Worm (Caenorhabditis elegans) whole organism, midembryonic: ENCODE data around the gene sra-10.

Experiments used
- T22C8.4 ChIP-seq: fragments of 200-800 bp; sonication (Bioruptor generic); IDR thresholded peaks from 2 replicates; pipeline ENCODE4 v1.3.6; 2022; ENCODE audit warnings: missing genetic modification characterization, missing compliant biosample characterization
- cog-1 ChIP-seq: sonication (generic microtip); optimal IDR thresholded peaks from 2 replicates; lab custom pipeline; 2016; ENCODE audit warnings: missing genetic modification characterization, missing compliant biosample characterization
- flt-1 ChIP-seq: fragments of 200-800 bp; sonication (Bioruptor generic); IDR thresholded peaks from 2 replicates; pipeline ENCODE4 v1.3.6; 2022; ENCODE audit warnings: missing genetic modification characterization, missing compliant biosample characterization
- klf-2 ChIP-seq: fragments of 200-800 bp; sonication (Bioruptor generic); conservative IDR thresholded peaks from 2 replicates; pipeline ENCODE4 v1.3.6; 2022; ENCODE audit warnings: missing genetic modification reagents, missing genetic modification characterization, missing compliant biosample characterization
- med-1 ChIP-seq: sonication (generic microtip); optimal IDR thresholded peaks from 2 replicates; lab custom pipeline; 2017; ENCODE audit warnings: missing genetic modification characterization, mild to moderate bottlenecking, missing compliant biosample characterization, antibody characterized with exemption, missing genetic modification reagents; ENCODE audit not compliant: insufficient read depth
- ref-1 ChIP-seq: fragments of 200-800 bp; sonication (Bioruptor generic); conservative IDR thresholded peaks from 2 replicates; pipeline ENCODE4 v1.3.6; 2022; ENCODE audit warnings: missing genetic modification reagents, missing genetic modification characterization, missing compliant biosample characterization
- tab-1 ChIP-seq: fragments of 200-800 bp; sonication (Bioruptor generic); IDR thresholded peaks from 2 replicates; pipeline ENCODE4 v1.3.6; 2022; ENCODE audit warnings: missing genetic modification characterization, missing compliant biosample characterization
- ztf-23 ChIP-seq: fragments of 200-800 bp; sonication (Bioruptor generic); IDR thresholded peaks from 2 replicates; pipeline ENCODE4 v1.3.6; 2022; ENCODE audit warnings: missing genetic modification reagents, missing genetic modification characterization, missing compliant biosample characterization
- ztf-29 ChIP-seq: fragments of 200-800 bp; sonication (Bioruptor generic); IDR thresholded peaks from 2 replicates; pipeline ENCODE4 v1.3.6; 2022; ENCODE audit warnings: missing genetic modification reagents, missing genetic modification characterization, missing compliant biosample characterization

ce11 chrII:10898998-10899397 lies 4.1 kb upstream of the sra-10 start:
- TF ChIP-seq ztf-23 (GFP tag; lab: Robert Waterston, UW) (no peak), tab-1 (GFP tag; lab: Robert Waterston, UW) (no peak), ref-1 (GFP tag; lab: Robert Waterston, UW) (no peak), cog-1 (tag; lab: Kevin White, UChicago) (no peak), T22C8.4 (GFP tag; lab: Robert Waterston, UW) (no peak), flt-1 (GFP tag; lab: Robert Waterston, UW) (no peak), klf-2 (no peak), med-1 (GFP tag; lab: Kevin White, UChicago) (no peak), ztf-29 (no peak)
